Worm (Caenorhabditis elegans): ENCODE data around the gene talp-3.
A peak's percentile ranks its signal among the peaks of the same experiment; 100 is the strongest.

Gene talp-3

ce11 chrIV:14617059-14617458, 36.1 kb downstream of the talp-3 start:
- no peak for TF ChIP-seq unc-62 (GFP tag; optimal IDR thresholded peaks at IDR 0.05)
- no peak for TF ChIP-seq F13H6.1 (tag; optimal IDR thresholded peaks at IDR 0.05)
- TF ChIP-seq nhr-11 (tag; optimal IDR thresholded peaks at IDR 0.05): no peak
- TF ChIP-seq sem-4 (tag; optimal IDR thresholded peaks at IDR 0.05): no peak
- TF ChIP-seq unc-55 (GFP tag; optimal IDR thresholded peaks at IDR 0.05): peak; percentile 13
- TF ChIP-seq ZK546.5 (tag; optimal IDR thresholded peaks at IDR 0.05): no peak

ce11 chrIV:14616303-14616702, 36.9 kb downstream of the talp-3 start, which contains the start of gene dmd-6:
TSS of gene dmd-6 (plus strand) at chrIV:14616603.
- TF ChIP-seq sma-9 (GFP tag; optimal IDR thresholded peaks at IDR 0.05) (no peak), sma-9 (tag; optimal IDR thresholded peaks at IDR 0.05) (no peak), elt-3 (tag; optimal IDR thresholded peaks at IDR 0.05) (no peak)

ce11 chrIV:14614176-14614740, 38.9 kb downstream of the talp-3 start:
- peak; percentile 34 for TF ChIP-seq gmeb-1 (tag; optimal IDR thresholded peaks at IDR 0.05)
- TF ChIP-seq nhr-237 (tag; optimal IDR thresholded peaks at IDR 0.05): no peak
- peak in 1 of 2 experiments; percentile 34 for TF ChIP-seq lsy-2 (tag; optimal IDR thresholded peaks at IDR 0.05)
- peak; percentile 62 for TF ChIP-seq crh-2 (tag; optimal IDR thresholded peaks at IDR 0.05)
- TF ChIP-seq nhr-129 (tag; optimal IDR thresholded peaks at IDR 0.05): peak; percentile 75
- TF ChIP-seq skn-1 (tag; optimal IDR thresholded peaks at IDR 0.05): no peak
- peak; percentile 80 for TF ChIP-seq nhr-25 (tag; optimal IDR thresholded peaks at IDR 0.05)
- TF ChIP-seq nhr-6 (tag; optimal IDR thresholded peaks at IDR 0.05): peak; percentile 44
- peak; percentile 13 for TF ChIP-seq fos-1 (tag; optimal IDR thresholded peaks at IDR 0.05)
- TF ChIP-seq nhr-10 (tag; optimal IDR thresholded peaks at IDR 0.05): no peak
- peak; percentile 69 for TF ChIP-seq blmp-1 (tag; optimal IDR thresholded peaks at IDR 0.05; ENCODE audit: insufficient read depth)
- no peak for TF ChIP-seq lin-13 (GFP tag; optimal IDR thresholded peaks at IDR 0.05)
- no peak for TF ChIP-seq unc-62 (GFP tag; optimal IDR thresholded peaks at IDR 0.05)
- peak; percentile 94 for TF ChIP-seq sma-9 (GFP tag; optimal IDR thresholded peaks at IDR 0.05)
- no peak for TF ChIP-seq sma-9 (tag; optimal IDR thresholded peaks at IDR 0.05)
- peak; percentile 51 for TF ChIP-seq Y55F3AM.14 (GFP tag; optimal IDR thresholded peaks at IDR 0.05)
- TF ChIP-seq nhr-21 (tag; optimal IDR thresholded peaks at IDR 0.05): peak; percentile 92
- TF ChIP-seq ztf-4 (tag; optimal IDR thresholded peaks at IDR 0.05): peak; percentile 35
- TF ChIP-seq sma-3 (GFP tag; optimal IDR thresholded peaks at IDR 0.05): peak; percentile 81
- no peak for TF ChIP-seq mab-5 (tag; optimal IDR thresholded peaks at IDR 0.05)
- TF ChIP-seq ztf-1 (GFP tag; conservative IDR thresholded peaks at IDR 0.05): no peak
- TF ChIP-seq lin-11 (tag; optimal IDR thresholded peaks at IDR 0.05): no peak
- TF ChIP-seq mdl-1 (tag; optimal IDR thresholded peaks at IDR 0.05): peak; percentile 31 to 32

ce11 chrIV:14613375-14613774, 39.8 kb downstream of the talp-3 start:
- peak in 1 of 2 experiments; percentile 21 for TF ChIP-seq lsy-2 (tag; optimal IDR thresholded peaks at IDR 0.05)
- TF ChIP-seq nhr-21 (tag; optimal IDR thresholded peaks at IDR 0.05): peak; percentile 79
- no peak for TF ChIP-seq lin-13 (GFP tag; optimal IDR thresholded peaks at IDR 0.05)
- peak; percentile 19 for TF ChIP-seq sma-9 (GFP tag; optimal IDR thresholded peaks at IDR 0.05)
- TF ChIP-seq sma-9 (tag; optimal IDR thresholded peaks at IDR 0.05): no peak
- no peak for TF ChIP-seq blmp-1 (tag; optimal IDR thresholded peaks at IDR 0.05; ENCODE audit: insufficient read depth)

- TF ChIP-seq nhr-25 (tag; optimal IDR thresholded peaks at IDR 0.05) (peak; percentile 88), snpc-4 (tag; optimal IDR thresholded peaks at IDR 0.05) (no peak), nhr-77 (tag; optimal IDR thresholded peaks at IDR 0.05) (no peak), mab-5 (tag; optimal IDR thresholded peaks at IDR 0.05) (peak; percentile 40), nhr-129 (tag; optimal IDR thresholded peaks at IDR 0.05) (peak; percentile 85), crh-2 (tag; optimal IDR thresholded peaks at IDR 0.05) (peak; percentile 70), ZK546.5 (tag; optimal IDR thresholded peaks at IDR 0.05) (no peak), lin-13 (GFP tag; optimal IDR thresholded peaks at IDR 0.05) (no peak), dmd-4 (tag; optimal IDR thresholded peaks at IDR 0.05) (no peak), elt-3 (tag; optimal IDR thresholded peaks at IDR 0.05) (no peak), nhr-23 (tag; optimal IDR thresholded peaks at IDR 0.05) (no peak), R02D3.7 (tag; optimal IDR thresholded peaks at IDR 0.05) (no peak), blmp-1 (tag; optimal IDR thresholded peaks at IDR 0.05; ENCODE audit: insufficient read depth) (peak; percentile 72), lsy-2 (tag; optimal IDR thresholded peaks at IDR 0.05) (peak in 1 of 2 experiments; percentile 68), unc-62 (GFP tag; optimal IDR thresholded peaks at IDR 0.05) (no peak), C34F6.9 (tag; optimal IDR thresholded peaks at IDR 0.05) (peak; percentile 32), Y55F3AM.14 (GFP tag; optimal IDR thresholded peaks at IDR 0.05) (no peak), ztf-1 (GFP tag; conservative IDR thresholded peaks at IDR 0.05) (no peak), nhr-10 (tag; optimal IDR thresholded peaks at IDR 0.05) (no peak), nhr-21 (tag; optimal IDR thresholded peaks at IDR 0.05) (peak; percentile 69), nhr-237 (tag; optimal IDR thresholded peaks at IDR 0.05) (no peak), nhr-12 (tag; optimal IDR thresholded peaks at IDR 0.05) (no peak), unc-55 (GFP tag; optimal IDR thresholded peaks at IDR 0.05) (peak; percentile 45), peb-1 (tag; optimal IDR thresholded peaks at IDR 0.05) (no peak), ztf-4 (tag; optimal IDR thresholded peaks at IDR 0.05) (no peak), F13H6.1 (tag; optimal IDR thresholded peaks at IDR 0.05) (peak; percentile 68), ceh-82 (tag; optimal IDR thresholded peaks at IDR 0.05) (no peak), mdl-1 (tag; optimal IDR thresholded peaks at IDR 0.05) (peak; percentile 48 to 53), sma-3 (GFP tag; optimal IDR thresholded peaks at IDR 0.05) (peak; percentile 49), elt-1 (tag; optimal IDR thresholded peaks at IDR 0.05) (no peak), fos-1 (tag; optimal IDR thresholded peaks at IDR 0.05) (peak; percentile 58), nhr-6 (tag; optimal IDR thresholded peaks at IDR 0.05) (peak; percentile 74)
Observed at ce11 chrIV:14612547-14613329, 40.4 kb downstream of the talp-3 start.

All from whole organism, L2 larva.